Fruit fly (Drosophila melanogaster) whole organism, embryonic: Measurements from ENCODE around the gene APP-BP1.

Source experiments
- ATbp ChIP-seq: fragments of 200-800 bp; sonication (Bioruptor generic); optimal IDR thresholded peaks from 2 replicates; lab custom pipeline; 2017; ENCODE audit warnings: missing biosample characterization, mild to moderate bottlenecking, missing genetic modification characterization, missing genetic modification reagents
- Antp ChIP-seq: fragments of 200-800 bp; sonication (Bioruptor generic); optimal IDR thresholded peaks from 3 replicates; lab custom pipeline; 2016; ENCODE audit warnings: missing biosample characterization, missing genetic modification characterization
- Asciz ChIP-seq: fragments of 200-800 bp; sonication (Bioruptor generic); optimal IDR thresholded peaks from 2 replicates; lab custom pipeline; 2017; ENCODE audit warnings: missing biosample characterization, mild to moderate bottlenecking, missing genetic modification characterization, missing genetic modification reagents
- CG10274 ChIP-seq: fragments of 200-800 bp; sonication (Bioruptor generic); optimal IDR thresholded peaks from 3 replicates; lab custom pipeline; 2017; ENCODE audit warnings: missing biosample characterization, mild to moderate bottlenecking, missing genetic modification characterization
- CG10543 ChIP-seq: fragments of 200-800 bp; sonication (Bioruptor generic); optimal IDR thresholded peaks from 3 replicates; lab custom pipeline; 2017; ENCODE audit warnings: missing biosample characterization, mild to moderate bottlenecking, missing genetic modification characterization, moderate library complexity
- CG10565 ChIP-seq: fragments of 200-800 bp; sonication (Bioruptor generic); optimal IDR thresholded peaks from 3 replicates; lab custom pipeline; 2016; ENCODE audit warnings: missing biosample characterization, mild to moderate bottlenecking, missing genetic modification characterization
- CG11695 ChIP-seq: fragments of 200-800 bp; sonication (Bioruptor generic); IDR thresholded peaks from 3 replicates; pipeline ENCODE4 v1.3.6; 2022; ENCODE audit warnings: missing biosample characterization, missing genetic modification characterization
- CG11723 ChIP-seq: fragments of 200-800 bp; sonication (Bioruptor generic); optimal IDR thresholded peaks from 2 replicates; lab custom pipeline; 2017; ENCODE audit warnings: missing biosample characterization, mild to moderate bottlenecking, missing genetic modification characterization
- CG12769 ChIP-seq: fragments of 200-800 bp; sonication (Bioruptor generic); optimal IDR thresholded peaks from 2 replicates; lab custom pipeline; 2019; ENCODE audit warnings: missing biosample characterization, mild to moderate bottlenecking, missing genetic modification characterization, moderate library complexity
- CG13775 ChIP-seq: fragments of 200-800 bp; sonication (Bioruptor generic); optimal IDR thresholded peaks from 3 replicates; lab custom pipeline; 2017; ENCODE audit warnings: missing biosample characterization, mild to moderate bottlenecking, missing genetic modification characterization
- CG15696 ChIP-seq: fragments of 200-800 bp; sonication (Bioruptor generic); optimal IDR thresholded peaks from 2 replicates; lab custom pipeline; 2019; ENCODE audit warnings: missing biosample characterization, mild to moderate bottlenecking, missing genetic modification characterization, moderate library complexity
- CG17612 ChIP-seq: fragments of 200-800 bp; sonication (Bioruptor generic); IDR thresholded peaks from 2 replicates; pipeline ENCODE4 v1.3.6; 2022; ENCODE audit warnings: missing biosample characterization, missing genetic modification characterization
- CG1792 ChIP-seq: fragments of 200-800 bp; sonication (Bioruptor generic); optimal IDR thresholded peaks from 2 replicates; lab custom pipeline; 2016; ENCODE audit warnings: missing biosample characterization, missing genetic modification characterization
- CG2199 ChIP-seq: fragments of 200-800 bp; sonication (Bioruptor generic); IDR thresholded peaks from 3 replicates; pipeline ENCODE4 v1.3.6; 2022; ENCODE audit warnings: missing biosample characterization, missing genetic modification characterization
- CG2202 ChIP-seq: fragments of 200-800 bp; sonication (Bioruptor generic); optimal IDR thresholded peaks from 2 replicates; lab custom pipeline; 2018; ENCODE audit warnings: missing biosample characterization, mild to moderate bottlenecking, missing genetic modification characterization
- CG2712 ChIP-seq: fragments of 200-800 bp; optimal IDR thresholded peaks from 3 replicates; lab custom pipeline; 2019; ENCODE audit warnings: missing biosample characterization, mild to moderate bottlenecking, missing genetic modification characterization, moderate library complexity
- CG32532 ChIP-seq: fragments of 200-800 bp; sonication (Bioruptor generic); IDR thresholded peaks from 2 replicates; pipeline ENCODE4 v1.3.6; 2022; ENCODE audit warnings: missing biosample characterization, missing genetic modification characterization
- CG32772 ChIP-seq: fragments of 200-800 bp; sonication (Bioruptor generic); IDR thresholded peaks from 2 replicates; pipeline ENCODE4 v1.3.6; 2022; ENCODE audit warnings: missing biosample characterization, missing genetic modification characterization
- CG3281 ChIP-seq: fragments of 200-800 bp; sonication (Bioruptor generic); optimal IDR thresholded peaks from 3 replicates; lab custom pipeline; 2017; ENCODE audit warnings: missing biosample characterization, mild to moderate bottlenecking, missing genetic modification characterization
- CG33213 ChIP-seq: fragments of 200-800 bp; sonication (Bioruptor generic); optimal IDR thresholded peaks from 3 replicates; lab custom pipeline; 2016; ENCODE audit warnings: missing biosample characterization, missing genetic modification characterization
- CG4328 ChIP-seq: fragments of 200-800 bp; sonication (Bioruptor generic); optimal IDR thresholded peaks from 3 replicates; lab custom pipeline; 2017; ENCODE audit warnings: missing biosample characterization, missing genetic modification reagents, missing genetic modification characterization
- CG4424 ChIP-seq: fragments of 200-800 bp; sonication (Bioruptor generic); optimal IDR thresholded peaks from 3 replicates; lab custom pipeline; 2016; ENCODE audit warnings: missing biosample characterization, missing genetic modification characterization
- CG5180 ChIP-seq: fragments of 200-800 bp; sonication (Bioruptor generic); optimal IDR thresholded peaks from 3 replicates; lab custom pipeline; 2017; ENCODE audit warnings: missing biosample characterization, missing genetic modification characterization, mild to moderate bottlenecking, moderate library complexity, missing genetic modification reagents
- CG8089 ChIP-seq: fragments of 200-800 bp; sonication (Bioruptor generic); optimal IDR thresholded peaks from 3 replicates; lab custom pipeline; 2016; ENCODE audit warnings: missing biosample characterization, missing genetic modification characterization
- CG9727 ChIP-seq: fragments of 200-800 bp; sonication (Bioruptor generic); optimal IDR thresholded peaks from 3 replicates; lab custom pipeline; 2017; ENCODE audit warnings: missing biosample characterization, mild to moderate bottlenecking, missing genetic modification characterization
- CHES-1-like ChIP-seq: fragments of 200-800 bp; sonication (Bioruptor generic); optimal IDR thresholded peaks from 2 replicates; lab custom pipeline; 2016; ENCODE audit warnings: missing biosample characterization, missing genetic modification characterization
- Chrac-16 ChIP-seq: fragments of 200-800 bp; sonication (Bioruptor generic); optimal IDR thresholded peaks from 3 replicates; lab custom pipeline; 2016; ENCODE audit warnings: missing biosample characterization, missing genetic modification characterization
- Ets65A ChIP-seq: fragments of 200-800 bp; sonication (Bioruptor generic); peaks from one replicate; lab custom pipeline; 2016; ENCODE audit warnings: missing biosample characterization, missing genetic modification characterization
- HHEX ChIP-seq: fragments of 200-800 bp; sonication (Bioruptor generic); optimal IDR thresholded peaks from 3 replicates; lab custom pipeline; 2017; ENCODE audit warnings: missing biosample characterization, mild to moderate bottlenecking, missing genetic modification characterization, missing genetic modification reagents
- Myb ChIP-seq: fragments of 200-800 bp; sonication (Bioruptor generic); optimal IDR thresholded peaks from 2 replicates; lab custom pipeline; 2016; ENCODE audit warnings: missing biosample characterization, missing genetic modification characterization
- Nf-YC ChIP-seq: fragments of 200-800 bp; optimal IDR thresholded peaks from 3 replicates; lab custom pipeline; 2019; ENCODE audit warnings: missing biosample characterization, mild to moderate bottlenecking, missing genetic modification characterization, moderate library complexity
- Sox100B ChIP-seq: fragments of 200-800 bp; sonication (Bioruptor generic); optimal IDR thresholded peaks from 3 replicates; lab custom pipeline; 2018; ENCODE audit warnings: missing biosample characterization, mild to moderate bottlenecking, missing genetic modification characterization
- cwo ChIP-seq: fragments of 200-800 bp; sonication (Bioruptor generic); optimal IDR thresholded peaks from 3 replicates; lab custom pipeline; 2017; ENCODE audit warnings: missing biosample characterization, missing genetic modification characterization, mild to moderate bottlenecking, moderate library complexity, missing genetic modification reagents
- dan ChIP-seq: fragments of 200-800 bp; sonication (Bioruptor generic); IDR thresholded peaks from 2 replicates; pipeline ENCODE4 v1.3.6; 2022; ENCODE audit warnings: missing biosample characterization, missing genetic modification characterization
- dpn ChIP-seq, 2 experiments: fragments of 200-800 bp; sonication (Bioruptor generic); optimal IDR thresholded peaks; 3 replicates each; lab custom pipeline; 2016; ENCODE audit warnings: missing biosample characterization in 2 of 2, missing genetic modification characterization in 2 of 2
- ewg ChIP-seq: fragments of 200-800 bp; sonication (Bioruptor generic); optimal IDR thresholded peaks from 3 replicates; lab custom pipeline; 2017; ENCODE audit warnings: mild to moderate bottlenecking, missing biosample characterization, missing genetic modification reagents, missing genetic modification characterization
- fd96Cb ChIP-seq: fragments of 200-800 bp; sonication (Bioruptor generic); optimal IDR thresholded peaks from 2 replicates; lab custom pipeline; 2018; ENCODE audit warnings: missing biosample characterization, mild to moderate bottlenecking, missing genetic modification characterization, moderate library complexity
- her ChIP-seq: fragments of 200-800 bp; sonication (Bioruptor generic); optimal IDR thresholded peaks from 2 replicates; lab custom pipeline; 2016; ENCODE audit warnings: missing biosample characterization, missing genetic modification characterization
- org-1 ChIP-seq: fragments of 200-800 bp; sonication (Bioruptor generic); optimal IDR thresholded peaks from 2 replicates; lab custom pipeline; 2017; ENCODE audit warnings: missing biosample characterization, missing genetic modification characterization
- pum ChIP-seq: fragments of 200-800 bp; sonication (Bioruptor generic); optimal IDR thresholded peaks from 2 replicates; lab custom pipeline; 2016; ENCODE audit warnings: missing biosample characterization, missing genetic modification characterization
- ranshi ChIP-seq: fragments of 200-800 bp; sonication (Bioruptor generic); IDR thresholded peaks from 2 replicates; pipeline ENCODE4 v1.3.6; 2022; ENCODE audit warnings: missing biosample characterization, missing genetic modification characterization
- schlank ChIP-seq: fragments of 200-800 bp; sonication (Bioruptor generic); optimal IDR thresholded peaks from 2 replicates; lab custom pipeline; 2018; ENCODE audit warnings: missing biosample characterization, mild to moderate bottlenecking, missing genetic modification characterization
- sd ChIP-seq: fragments of 200-800 bp; sonication (Bioruptor generic); optimal IDR thresholded peaks from 3 replicates; lab custom pipeline; 2018; ENCODE audit warnings: missing biosample characterization, mild to moderate bottlenecking, missing genetic modification characterization, moderate library complexity
- sr ChIP-seq: fragments of 200-800 bp; sonication (Bioruptor generic); IDR thresholded peaks from 3 replicates; pipeline ENCODE4 v1.3.6; 2022; ENCODE audit warnings: missing biosample characterization, missing genetic modification characterization
- tap ChIP-seq: fragments of 200-800 bp; optimal IDR thresholded peaks from 3 replicates; lab custom pipeline; 2019; ENCODE audit warnings: missing biosample characterization, mild to moderate bottlenecking, missing genetic modification characterization, moderate library complexity
- tio ChIP-seq: fragments of 200-800 bp; sonication (Bioruptor generic); optimal IDR thresholded peaks from 2 replicates; lab custom pipeline; 2017; ENCODE audit warnings: missing biosample characterization, missing genetic modification characterization, inconsistent platforms
- vvl ChIP-seq: fragments of 200-800 bp; sonication (Bioruptor generic); IDR thresholded peaks from 2 replicates; pipeline ENCODE4 v1.3.6; 2022; ENCODE audit warnings: missing biosample characterization, missing genetic modification characterization
- wek ChIP-seq: fragments of 200-800 bp; sonication (Bioruptor generic); optimal IDR thresholded peaks from 3 replicates; lab custom pipeline; 2018; ENCODE audit warnings: missing biosample characterization, mild to moderate bottlenecking, missing genetic modification characterization, moderate library complexity

The APP-BP1 gene

DNA sequence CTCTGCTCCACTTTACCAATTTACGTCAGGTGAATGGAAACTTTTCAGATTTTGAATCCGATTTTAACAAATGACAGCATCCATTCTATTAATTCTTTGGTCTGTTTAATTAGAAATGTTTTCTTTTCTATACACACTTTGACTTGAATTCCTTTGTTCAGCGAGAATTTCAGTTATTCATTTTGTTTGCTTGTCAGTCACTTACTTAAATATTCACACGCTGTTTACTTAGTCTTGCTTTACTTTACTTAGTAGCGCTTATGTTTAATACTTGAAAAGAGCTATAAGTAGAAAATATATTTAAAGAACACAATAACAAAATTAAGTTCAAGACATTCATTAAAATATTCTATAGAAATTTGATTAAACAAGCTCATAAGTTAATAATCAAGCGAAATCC is 9.2 kb downstream of the APP-BP1 start, which contains the start of gene CG32073 (continued):
- TF ChIP-seq CG32772 (GFP tag; lab: Robert Waterston, UW): no peak
- TF ChIP-seq her (GFP tag; lab: Kevin White, UChicago): no peak
- TF ChIP-seq tap (tag; lab: Kevin White, UChicago): peak; percentile 36
- no peak for TF ChIP-seq CG12769 (tag; lab: Kevin White, UChicago)
- TF ChIP-seq ATbp (GFP tag; lab: Kevin White, UChicago): peak; percentile 51
- TF ChIP-seq CG33213 (GFP tag; lab: Kevin White, UChicago): peak; percentile 34
- peak; percentile 33 for TF ChIP-seq schlank (tag; lab: Kevin White, UChicago)
- no peak for TF ChIP-seq CG2199 (GFP tag; lab: Robert Waterston, UW)
- TF ChIP-seq tio: no peak
- peak; percentile 42 for TF ChIP-seq CG5180 (GFP tag; lab: Kevin White, UChicago)
- TF ChIP-seq CG11695 (GFP tag; lab: Robert Waterston, UW): 0 out of 3 replicates have a peak, but pooled peaks have one; percentile 20
- no peak for TF ChIP-seq pum
- TF ChIP-seq Antp (GFP tag; lab: Kevin White, UChicago): no peak
- TF ChIP-seq CG2712 (tag; lab: Kevin White, UChicago): peak; percentile 44
- no peak for TF ChIP-seq Ets65A (GFP tag; lab: Kevin White, UChicago)
- no peak for TF ChIP-seq ewg
- TF ChIP-seq CG32532 (GFP tag; lab: Robert Waterston, UW): no peak
- TF ChIP-seq cwo: peak; percentile 64
- TF ChIP-seq wek (GFP tag; lab: Kevin White, UChicago): peak; percentile 40
- peak; percentile 66 for TF ChIP-seq Sox100B (GFP tag; lab: Kevin White, UChicago)
- TF ChIP-seq Chrac-16: no peak
- no peak for TF ChIP-seq dpn (GFP tag; optimal IDR thresholded peaks at IDR 0.05; lab: Kevin White, UChicago)
- TF ChIP-seq sr: no peak
- no peak for TF ChIP-seq CHES-1-like (GFP tag; lab: Kevin White, UChicago)
- no peak for TF ChIP-seq CG8089
- peak; percentile 40 for TF ChIP-seq CG10543 (GFP tag; lab: Kevin White, UChicago)
- TF ChIP-seq org-1 (GFP tag; lab: Kevin White, UChicago): peak; percentile 1
- TF ChIP-seq CG1792 (GFP tag; lab: Kevin White, UChicago): peak; percentile 52
- no peak for TF ChIP-seq Myb (GFP tag; lab: Kevin White, UChicago)
- TF ChIP-seq sd: no peak
- TF ChIP-seq HHEX (GFP tag; lab: Kevin White, UChicago): peak; percentile 51
- peak; percentile 28 for TF ChIP-seq fd96Cb (tag; lab: Kevin White, UChicago)
- no peak for TF ChIP-seq Nf-YC
- TF ChIP-seq CG3281: peak; percentile 2
- no peak; the same call in 1 of the 2 replicates for TF ChIP-seq ranshi (GFP tag; lab: Robert Waterston, UW)
- TF ChIP-seq CG13775 (GFP tag; lab: Kevin White, UChicago): no peak
- no peak for TF ChIP-seq CG10274
- peak; percentile 36; the same call in 1 of the 2 replicates for TF ChIP-seq vvl (GFP tag; lab: Robert Waterston, UW)
- TF ChIP-seq CG17612 (GFP tag; lab: Robert Waterston, UW): no peak
- no peak for TF ChIP-seq CG11723 (GFP tag; lab: Kevin White, UChicago)
- TF ChIP-seq CG9727 (GFP tag; lab: Kevin White, UChicago): peak; percentile 16
- peak; percentile 40 for TF ChIP-seq CG4424
- peak; percentile 21 for TF ChIP-seq CG15696
- TF ChIP-seq CG10565 (GFP tag; lab: Kevin White, UChicago): no peak
- TF ChIP-seq dan (GFP tag; lab: Robert Waterston, UW): no peak
- TF ChIP-seq Asciz (GFP tag; lab: Kevin White, UChicago): peak; percentile 23
- TF ChIP-seq CG2202: no peak
- TF ChIP-seq CG4328 (GFP tag; lab: Kevin White, UChicago): no peak
